Worm (Caenorhabditis elegans) whole organism, late embryonic: ENCODE data around the gene T28C6.10.

Experiments used
- C38D4.7 ChIP-seq: fragments of 200-800 bp; sonication (Bioruptor generic); optimal IDR thresholded peaks from 2 replicates; lab custom pipeline; 2018; ENCODE audit warnings: mild to moderate bottlenecking, missing genetic modification characterization, moderate library complexity, missing compliant biosample characterization
- F13H6.1 ChIP-seq: sonication (generic microtip); optimal IDR thresholded peaks from 2 replicates; lab custom pipeline; 2016; ENCODE audit warnings: missing genetic modification characterization, missing compliant biosample characterization
- K09A11.1 ChIP-seq: sonication (generic microtip); optimal IDR thresholded peaks from 2 replicates; lab custom pipeline; 2017; ENCODE audit warnings: antibody characterized with exemption, mild to moderate bottlenecking, missing genetic modification characterization, missing compliant biosample characterization; ENCODE audit not compliant: insufficient read depth
- T23F11.4 ChIP-seq: fragments of 200-800 bp; sonication (Bioruptor generic); optimal IDR thresholded peaks from 2 replicates; lab custom pipeline; 2018; ENCODE audit warnings: mild to moderate bottlenecking, missing genetic modification characterization, missing compliant biosample characterization
- Y22D7AL.16 ChIP-seq: sonication (generic microtip); optimal IDR thresholded peaks from 2 replicates; lab custom pipeline; 2016; ENCODE audit warnings: missing genetic modification characterization, missing compliant biosample characterization
- ahr-1 ChIP-seq: sonication (generic microtip); optimal IDR thresholded peaks from 2 replicates; lab custom pipeline; 2016; ENCODE audit warnings: missing genetic modification characterization, missing compliant biosample characterization
- ama-1 ChIP-seq: fragments of 150-350 bp; optimal IDR thresholded peaks from 2 replicates; lab custom pipeline; 2014
- ceh-19 ChIP-seq: fragments of 200-800 bp; sonication (Bioruptor generic); optimal IDR thresholded peaks from 2 replicates; lab custom pipeline; 2018; ENCODE audit warnings: mild to moderate bottlenecking, missing genetic modification characterization, missing compliant biosample characterization
- ceh-2 ChIP-seq: sonication (generic microtip); optimal IDR thresholded peaks from 2 replicates; lab custom pipeline; 2016; ENCODE audit warnings: missing genotype, missing genetic modification characterization, missing compliant biosample characterization
- ceh-22 ChIP-seq: sonication (generic microtip); optimal IDR thresholded peaks from 2 replicates; lab custom pipeline; 2017; ENCODE audit warnings: missing biosample characterization, missing genetic modification characterization
- ceh-24 ChIP-seq: sonication (generic microtip); optimal IDR thresholded peaks from 2 replicates; lab custom pipeline; 2016; ENCODE audit warnings: mild to moderate bottlenecking, missing genetic modification characterization, missing compliant biosample characterization
- ceh-30 ChIP-seq: fragments of 150-350 bp; optimal IDR thresholded peaks from 2 replicates; lab custom pipeline; 2014; ENCODE audit warnings: missing biosample characterization, missing genetic modification characterization
- ceh-31 ChIP-seq: sonication (generic microtip); optimal IDR thresholded peaks from 2 replicates; lab custom pipeline; 2016; ENCODE audit warnings: missing genetic modification characterization, missing compliant biosample characterization
- ceh-48 ChIP-seq: sonication (generic microtip); optimal IDR thresholded peaks from 2 replicates; lab custom pipeline; 2016; ENCODE audit warnings: missing genetic modification characterization, inconsistent platforms, missing compliant biosample characterization
- ceh-6 ChIP-seq: fragments of 200-800 bp; sonication (Bioruptor generic); optimal IDR thresholded peaks from 2 replicates; lab custom pipeline; 2018; ENCODE audit warnings: mild to moderate bottlenecking, missing genetic modification characterization, missing compliant biosample characterization
- ceh-9 ChIP-seq: sonication (generic microtip); optimal IDR thresholded peaks from 2 replicates; lab custom pipeline; 2016; ENCODE audit warnings: mild to moderate bottlenecking, missing genetic modification characterization, inconsistent platforms, missing compliant biosample characterization
- che-1 ChIP-seq: sonication (generic microtip); optimal IDR thresholded peaks from 2 replicates; lab custom pipeline; 2016; ENCODE audit warnings: mild to moderate bottlenecking, missing genetic modification characterization, missing compliant biosample characterization
- dmd-4 ChIP-seq: sonication (generic microtip); optimal IDR thresholded peaks from 2 replicates; lab custom pipeline; 2016; ENCODE audit warnings: borderline replicate concordance, missing genetic modification characterization, missing compliant biosample characterization
- elt-2 ChIP-seq: sonication (generic microtip); optimal IDR thresholded peaks from 2 replicates; lab custom pipeline; 2016; ENCODE audit warnings: missing genetic modification reagents, missing genetic modification characterization, missing compliant biosample characterization
- elt-4 ChIP-seq: sonication (generic microtip); optimal IDR thresholded peaks from 2 replicates; lab custom pipeline; 2016; ENCODE audit warnings: missing genetic modification characterization, missing compliant biosample characterization
- fax-1 ChIP-seq: sonication (generic microtip); optimal IDR thresholded peaks from 2 replicates; lab custom pipeline; 2016; ENCODE audit warnings: missing genotype, missing genetic modification characterization, missing compliant biosample characterization
- fkh-6 ChIP-seq: sonication (generic microtip); optimal IDR thresholded peaks from 2 replicates; lab custom pipeline; 2016; ENCODE audit warnings: missing genetic modification characterization, missing compliant biosample characterization
- gmeb-2 ChIP-seq: sonication (generic microtip); optimal IDR thresholded peaks from 2 replicates; lab custom pipeline; 2016; ENCODE audit warnings: missing genetic modification characterization, inconsistent platforms, missing compliant biosample characterization
- hlh-13 ChIP-seq: fragments of 200-800 bp; sonication (Bioruptor generic); optimal IDR thresholded peaks from 2 replicates; lab custom pipeline; 2018; ENCODE audit warnings: mild to moderate bottlenecking, missing genetic modification characterization, missing compliant biosample characterization
- hlh-30 ChIP-seq: sonication (generic microtip); optimal IDR thresholded peaks from 2 replicates; lab custom pipeline; 2017; ENCODE audit warnings: antibody characterized with exemption, missing genetic modification characterization, missing compliant biosample characterization; ENCODE audit not compliant: insufficient read depth
- lim-6 ChIP-seq: sonication (generic microtip); optimal IDR thresholded peaks from 2 replicates; lab custom pipeline; 2016; ENCODE audit warnings: missing genetic modification characterization, missing compliant biosample characterization
- lin-11 ChIP-seq: fragments of 200-800 bp; sonication (Bioruptor generic); optimal IDR thresholded peaks from 2 replicates; lab custom pipeline; 2018; ENCODE audit warnings: mild to moderate bottlenecking, missing genetic modification characterization, missing compliant biosample characterization
- nhr-11 ChIP-seq: fragments of 150-350 bp; optimal IDR thresholded peaks from 2 replicates; lab custom pipeline; 2014; ENCODE audit warnings: missing biosample characterization, missing genetic modification characterization
- nhr-232 ChIP-seq: sonication (generic microtip); optimal IDR thresholded peaks from 2 replicates; lab custom pipeline; 2016; ENCODE audit warnings: missing genetic modification characterization, missing compliant biosample characterization
- npax-4 ChIP-seq: sonication (generic microtip); optimal IDR thresholded peaks from 2 replicates; lab custom pipeline; 2016; ENCODE audit warnings: missing genetic modification characterization, missing compliant biosample characterization
- pag-3 ChIP-seq: sonication (generic microtip); optimal IDR thresholded peaks from 2 replicates; lab custom pipeline; 2016; ENCODE audit warnings: missing compliant biosample characterization, missing genetic modification characterization, borderline replicate concordance
- pat-9 ChIP-seq: fragments of 200-800 bp; sonication (Bioruptor generic); optimal IDR thresholded peaks from 2 replicates; lab custom pipeline; 2018; ENCODE audit warnings: mild to moderate bottlenecking, missing genetic modification characterization, moderate library complexity, missing compliant biosample characterization
- pax-1 ChIP-seq: fragments of 150-350 bp; optimal IDR thresholded peaks from 2 replicates; lab custom pipeline; 2014; ENCODE audit warnings: missing biosample characterization, missing genetic modification characterization
- pha-2 ChIP-seq: sonication (generic microtip); optimal IDR thresholded peaks from 2 replicates; lab custom pipeline; 2017; ENCODE audit warnings: mild to moderate bottlenecking, missing genetic modification characterization, missing compliant biosample characterization
- pha-4 ChIP-seq: fragments of 150-350 bp; optimal IDR thresholded peaks from 2 replicates; lab custom pipeline; 2018; ENCODE audit warnings: missing biosample characterization, missing genetic modification reagents, missing genetic modification characterization
- pqm-1 ChIP-seq: sonication (generic microtip); optimal IDR thresholded peaks from 2 replicates; lab custom pipeline; 2016; ENCODE audit warnings: missing genetic modification characterization, missing compliant biosample characterization
- sdc-2 ChIP-seq: sonication (generic microtip); optimal IDR thresholded peaks from 2 replicates; lab custom pipeline; 2016; ENCODE audit warnings: missing genotype, missing genetic modification characterization, missing compliant biosample characterization
- sox-2 ChIP-seq: fragments of 200-800 bp; sonication (Bioruptor generic); IDR thresholded peaks from 2 replicates; pipeline ENCODE4 v1.3.6; 2022; ENCODE audit warnings: missing genetic modification reagents, missing genetic modification characterization, missing compliant biosample characterization
- tbx-2 ChIP-seq: sonication (generic microtip); optimal IDR thresholded peaks from 2 replicates; lab custom pipeline; 2016; ENCODE audit warnings: missing genetic modification characterization, missing compliant biosample characterization
- unc-3 ChIP-seq, 2 experiments: fragments of 200-800 bp in 1 of 2; sonication (Bioruptor generic) in 1 of 2; sonication (generic microtip) in 1 of 2; conservative IDR thresholded peaks in 1 of 2; optimal IDR thresholded peaks in 1 of 2; 2 replicates each; pipeline versions ENCODE4 v1.3.6 to Lab custom; 2016 to 2022; ENCODE audit warnings: missing compliant biosample characterization in 2 of 2, missing genetic modification characterization in 2 of 2, missing genetic modification reagents in 1 of 2
- unc-42 ChIP-seq: sonication (generic microtip); optimal IDR thresholded peaks from 2 replicates; lab custom pipeline; 2016; ENCODE audit warnings: missing genotype, missing genetic modification characterization, missing compliant biosample characterization
- unc-55 ChIP-seq: sonication (generic microtip); optimal IDR thresholded peaks from 2 replicates; lab custom pipeline; 2017; ENCODE audit warnings: missing biosample characterization, missing genetic modification reagents, missing genetic modification characterization

T28C6.10 gene

ce11 chrIV:8817639-8818038 lies at the start of gene T28C6.10:
Gene T28C6.10 (plus strand): TSS chrIV:8817939.
- TF ChIP-seq ceh-19 (GFP tag; lab: Kevin White, UChicago) = no peak
- TF ChIP-seq ceh-6 = no peak
- no peak for TF ChIP-seq lim-6 (tag; lab: Kevin White, UChicago)
- no peak for TF ChIP-seq fkh-6 (tag; lab: Kevin White, UChicago)
- TF ChIP-seq elt-2 (tag; lab: Kevin White, UChicago) = no peak
- TF ChIP-seq ceh-24 (tag; lab: Kevin White, UChicago) = no peak

- no peak for TF ChIP-seq unc-55 (GFP tag; lab: Kevin White, UChicago)
Measured at ce11 chrIV:8769539-8769938, 48.2 kb upstream of the T28C6.10 start, which contains the start of gene F20C5.5. Gene F20C5.5 (minus strand): TSS chrIV:8769639.

- TF ChIP-seq pag-3 (tag; lab: Kevin White, UChicago) (no peak), ceh-19 (GFP tag; lab: Kevin White, UChicago) (no peak), hlh-13 (GFP tag; lab: Kevin White, UChicago) (no peak), npax-4 (no peak), ceh-30 (tag; lab: Kevin White, UChicago) (no peak), ceh-9 (tag; lab: Kevin White, UChicago) (no peak), hlh-30 (tag; lab: Kevin White, UChicago) (no peak), ama-1 (lab: Kevin White, UChicago) (no peak), unc-3 (GFP tag; conservative IDR thresholded peaks at IDR 0.05; lab: Robert Waterston, UW) (no peak), unc-3 (tag; optimal IDR thresholded peaks at IDR 0.05; lab: Kevin White, UChicago) (no peak)
Measured at ce11 chrIV:8772800-8773256, 44.9 kb upstream of the T28C6.10 start, which contains the start of gene F20C5.6. Gene F20C5.6 (minus strand): TSS chrIV:8773206.

- no peak for TF ChIP-seq hlh-13 (GFP tag; lab: Kevin White, UChicago)
- TF ChIP-seq che-1 (tag; lab: Kevin White, UChicago) = no peak
- TF ChIP-seq dmd-4 (tag; lab: Kevin White, UChicago) = no peak
- TF ChIP-seq ceh-2 (tag; lab: Kevin White, UChicago) = no peak
- no peak for TF ChIP-seq sox-2 (GFP tag; lab: Robert Waterston, UW)
- no peak for TF ChIP-seq ceh-31 (tag; lab: Kevin White, UChicago)
- no peak for TF ChIP-seq K09A11.1
- TF ChIP-seq lin-11 = no peak
- no peak for TF ChIP-seq T23F11.4 (GFP tag; lab: Kevin White, UChicago)
- no peak for TF ChIP-seq gmeb-2 (tag; lab: Kevin White, UChicago)
- TF ChIP-seq pat-9 (tag; lab: Kevin White, UChicago) = no peak
- TF ChIP-seq sdc-2 (tag; lab: Kevin White, UChicago) = no peak
- TF ChIP-seq elt-2 (tag; lab: Kevin White, UChicago) = no peak
- TF ChIP-seq nhr-232 (tag; lab: Kevin White, UChicago) = no peak
- no peak for TF ChIP-seq unc-3 (GFP tag; conservative IDR thresholded peaks at IDR 0.05; lab: Robert Waterston, UW)
- no peak for TF ChIP-seq unc-3 (tag; optimal IDR thresholded peaks at IDR 0.05; lab: Kevin White, UChicago)
- no peak for TF ChIP-seq fax-1 (tag; lab: Kevin White, UChicago)
Measured at ce11 chrIV:8778045-8778444, 39.7 kb upstream of the T28C6.10 start, which contains the start of gene C33D9.6. Gene C33D9.6 (minus strand): TSS chrIV:8778145.

- TF ChIP-seq ceh-24 (tag; lab: Kevin White, UChicago) (no peak), lin-11 (no peak), pax-1 (tag; lab: Kevin White, UChicago) (peak; percentile 31), sdc-2 (tag; lab: Kevin White, UChicago) (peak; percentile 40), lim-6 (tag; lab: Kevin White, UChicago) (peak; percentile 12), pqm-1 (no peak), sox-2 (GFP tag; lab: Robert Waterston, UW) (peak; percentile 82), pha-4 (no peak), ceh-19 (GFP tag; lab: Kevin White, UChicago) (no peak), pat-9 (tag; lab: Kevin White, UChicago) (no peak), gmeb-2 (tag; lab: Kevin White, UChicago) (no peak), ceh-48 (no peak), elt-4 (tag; lab: Kevin White, UChicago) (no peak), ceh-22 (tag; lab: Kevin White, UChicago) (peak; percentile 73), tbx-2 (peak; percentile 90), ceh-31 (tag; lab: Kevin White, UChicago) (peak; percentile 94), F13H6.1 (tag; lab: Kevin White, UChicago) (peak; percentile 68), C38D4.7 (GFP tag; lab: Kevin White, UChicago) (no peak), dmd-4 (tag; lab: Kevin White, UChicago) (no peak), ahr-1 (tag; lab: Kevin White, UChicago) (no peak), unc-42 (tag; lab: Kevin White, UChicago) (peak; percentile 59), Y22D7AL.16 (tag; lab: Kevin White, UChicago) (no peak), fkh-6 (tag; lab: Kevin White, UChicago) (no peak), pha-2 (tag; lab: Kevin White, UChicago) (no peak), nhr-11 (tag; lab: Kevin White, UChicago) (no peak)
Measured at ce11 chrIV:8782172-8782571, 35.6 kb upstream of the T28C6.10 start.
